Fruit fly (Drosophila melanogaster) whole organism, prepupa: Measurements from ENCODE around the gene CG15196.

ENCODE experiments used
- CG10631 ChIP-seq: fragments of 200-800 bp; sonication (Bioruptor generic); optimal IDR thresholded peaks from 2 replicates; lab custom pipeline; 2016; ENCODE audit warnings: missing biosample characterization, missing genetic modification characterization
- CG10669 ChIP-seq: fragments of 200-800 bp; sonication (Bioruptor generic); optimal IDR thresholded peaks from 3 replicates; lab custom pipeline; 2018; ENCODE audit warnings: missing biosample characterization, mild to moderate bottlenecking, missing genetic modification characterization, moderate library complexity
- CG11294 ChIP-seq: fragments of 200-800 bp; sonication (Bioruptor generic); IDR thresholded peaks from 2 replicates; pipeline ENCODE4 v1.3.6; 2022; ENCODE audit warnings: missing biosample characterization, missing genetic modification characterization
- CG11762 ChIP-seq: fragments of 200-800 bp; sonication (Bioruptor generic); optimal IDR thresholded peaks from 3 replicates; lab custom pipeline; 2016; ENCODE audit warnings: missing biosample characterization, missing genetic modification characterization; ENCODE audit not compliant: insufficient read depth
- CG15336 ChIP-seq: fragments of 200-800 bp; sonication (Bioruptor generic); IDR thresholded peaks from 2 replicates; pipeline ENCODE4 v1.3.6; 2022; ENCODE audit warnings: missing biosample characterization, missing genetic modification characterization
- CG1621 ChIP-seq: fragments of 200-800 bp; sonication (Bioruptor generic); optimal IDR thresholded peaks from 3 replicates; lab custom pipeline; 2018; ENCODE audit warnings: missing biosample characterization, mild to moderate bottlenecking, missing genetic modification characterization
- CG31627 ChIP-seq: fragments of 200-800 bp; sonication (Bioruptor generic); optimal IDR thresholded peaks from 3 replicates; lab custom pipeline; 2016; ENCODE audit warnings: missing biosample characterization, missing genetic modification characterization
- CG34406 ChIP-seq: fragments of 200-800 bp; sonication (Bioruptor generic); optimal IDR thresholded peaks from 3 replicates; lab custom pipeline; 2016; ENCODE audit warnings: missing biosample characterization, missing genetic modification characterization
- CG3919 ChIP-seq: fragments of 200-800 bp; sonication (Bioruptor generic); optimal IDR thresholded peaks from 3 replicates; lab custom pipeline; 2016; ENCODE audit warnings: missing biosample characterization, missing genetic modification characterization
- CG4318 ChIP-seq: fragments of 200-800 bp; sonication (Bioruptor generic); optimal IDR thresholded peaks from 3 replicates; lab custom pipeline; 2017; ENCODE audit warnings: missing biosample characterization, mild to moderate bottlenecking, missing genetic modification characterization
- CG6276 ChIP-seq: fragments of 200-800 bp; sonication (Bioruptor generic); optimal IDR thresholded peaks from 2 replicates; lab custom pipeline; 2017; ENCODE audit warnings: missing biosample characterization, mild to moderate bottlenecking, missing genetic modification characterization
- CG6854 ChIP-seq: fragments of 200-800 bp; sonication (Bioruptor generic); optimal IDR thresholded peaks from 2 replicates; lab custom pipeline; 2017; ENCODE audit warnings: missing biosample characterization, mild to moderate bottlenecking, missing genetic modification characterization
- CG7368 ChIP-seq: fragments of 200-800 bp; sonication (Bioruptor generic); optimal IDR thresholded peaks from 3 replicates; lab custom pipeline; 2016; ENCODE audit warnings: missing biosample characterization, missing genetic modification characterization
- CG8119 ChIP-seq: fragments of 200-800 bp; sonication (Bioruptor generic); IDR thresholded peaks from 3 replicates; pipeline ENCODE4 v1.3.6; 2022; ENCODE audit warnings: missing biosample characterization, missing genetic modification characterization
- CG8319 ChIP-seq: fragments of 200-800 bp; sonication (Bioruptor generic); optimal IDR thresholded peaks from 3 replicates; lab custom pipeline; 2016; ENCODE audit warnings: missing biosample characterization, missing genetic modification characterization
- CG8632 ChIP-seq: fragments of 200-800 bp; sonication (Bioruptor generic); optimal IDR thresholded peaks from 3 replicates; lab custom pipeline; 2016; ENCODE audit warnings: missing biosample characterization, missing genetic modification characterization
- CG9139 ChIP-seq: fragments of 200-800 bp; sonication (Bioruptor generic); optimal IDR thresholded peaks from 3 replicates; lab custom pipeline; 2017; ENCODE audit warnings: missing biosample characterization, mild to moderate bottlenecking, missing genetic modification characterization
- Eip75B ChIP-seq: fragments of 200-800 bp; sonication (Bioruptor generic); optimal IDR thresholded peaks from 3 replicates; lab custom pipeline; 2016; ENCODE audit warnings: missing biosample characterization, missing genetic modification characterization
- Eip78C ChIP-seq: fragments of 200-800 bp; sonication (Bioruptor generic); peaks from one replicate; lab custom pipeline; 2016; ENCODE audit warnings: missing biosample characterization, missing genetic modification characterization
- Eip93F ChIP-seq: fragments of 200-800 bp; sonication (Bioruptor generic); optimal IDR thresholded peaks from 2 replicates; lab custom pipeline; 2016; ENCODE audit warnings: missing biosample characterization, mild to moderate bottlenecking, missing genetic modification characterization
- Ets21C ChIP-seq: fragments of 200-800 bp; sonication (Bioruptor generic); optimal IDR thresholded peaks from 3 replicates; lab custom pipeline; 2016; ENCODE audit warnings: missing biosample characterization, missing genetic modification characterization
- Ets96B ChIP-seq: fragments of 200-800 bp; optimal IDR thresholded peaks from 2 replicates; lab custom pipeline; 2019; ENCODE audit warnings: missing biosample characterization, mild to moderate bottlenecking, missing genetic modification characterization, moderate library complexity
- Gug ChIP-seq: fragments of 200-800 bp; sonication (Bioruptor generic); IDR thresholded peaks from 2 replicates; pipeline ENCODE4 v1.3.6; 2022; ENCODE audit warnings: missing biosample characterization, missing genetic modification characterization
- Hr4 ChIP-seq: fragments of 200-800 bp; sonication (Bioruptor generic); optimal IDR thresholded peaks from 3 replicates; lab custom pipeline; 2016; ENCODE audit warnings: missing biosample characterization, missing genetic modification characterization
- Lpt ChIP-seq: fragments of 200-800 bp; sonication (Bioruptor generic); optimal IDR thresholded peaks from 3 replicates; lab custom pipeline; 2016; ENCODE audit warnings: missing biosample characterization, missing genetic modification characterization
- Met ChIP-seq: fragments of 200-800 bp; sonication (Bioruptor generic); optimal IDR thresholded peaks from 3 replicates; lab custom pipeline; 2016; ENCODE audit warnings: missing biosample characterization, missing genetic modification characterization
- OdsH ChIP-seq: fragments of 200-800 bp; sonication (Bioruptor generic); optimal IDR thresholded peaks from 3 replicates; lab custom pipeline; 2016; ENCODE audit warnings: missing biosample characterization, missing genetic modification characterization
- Sox102F ChIP-seq: fragments of 200-800 bp; sonication (Bioruptor generic); optimal IDR thresholded peaks from 2 replicates; lab custom pipeline; 2016; ENCODE audit warnings: missing biosample characterization, mild to moderate bottlenecking, missing genetic modification characterization
- acj6 ChIP-seq: fragments of 200-800 bp; sonication (Bioruptor generic); optimal IDR thresholded peaks from 3 replicates; lab custom pipeline; 2016; ENCODE audit warnings: missing biosample characterization, missing genetic modification characterization
- cyc ChIP-seq: fragments of 200-800 bp; sonication (Bioruptor generic); optimal IDR thresholded peaks from 3 replicates; lab custom pipeline; 2016; ENCODE audit warnings: missing biosample characterization, missing genetic modification characterization
- dac ChIP-seq: fragments of 200-800 bp; sonication (Bioruptor generic); optimal IDR thresholded peaks from 2 replicates; lab custom pipeline; 2017; ENCODE audit warnings: missing biosample characterization, mild to moderate bottlenecking, missing genetic modification characterization
- dsx ChIP-seq: fragments of 200-800 bp; optimal IDR thresholded peaks from 3 replicates; lab custom pipeline; 2019; ENCODE audit warnings: missing biosample characterization, mild to moderate bottlenecking, missing genetic modification characterization, moderate library complexity; ENCODE audit not compliant: poor library complexity, severe bottlenecking
- eg ChIP-seq: fragments of 200-800 bp; sonication (Bioruptor generic); IDR thresholded peaks from 3 replicates; pipeline ENCODE4 v1.3.6; 2022; ENCODE audit warnings: missing biosample characterization, missing genetic modification characterization
- esn ChIP-seq: fragments of 200-800 bp; sonication (Bioruptor generic); optimal IDR thresholded peaks from 2 replicates; lab custom pipeline; 2016; ENCODE audit warnings: missing biosample characterization, mild to moderate bottlenecking, missing genetic modification characterization, moderate library complexity
- fd59A ChIP-seq: fragments of 200-800 bp; sonication (Bioruptor generic); optimal IDR thresholded peaks from 2 replicates; lab custom pipeline; 2017; ENCODE audit warnings: missing biosample characterization, mild to moderate bottlenecking, missing genetic modification characterization, missing genetic modification reagents
- lz ChIP-seq: fragments of 200-800 bp; sonication (Bioruptor generic); optimal IDR thresholded peaks from 3 replicates; lab custom pipeline; 2016; ENCODE audit warnings: missing biosample characterization, missing genetic modification characterization
- net ChIP-seq: fragments of 200-800 bp; sonication (Bioruptor generic); optimal IDR thresholded peaks from 3 replicates; lab custom pipeline; 2016; ENCODE audit warnings: missing biosample characterization, missing genetic modification characterization
- spab ChIP-seq: fragments of 200-800 bp; sonication (Bioruptor generic); optimal IDR thresholded peaks from 2 replicates; lab custom pipeline; 2017; ENCODE audit warnings: missing biosample characterization, mild to moderate bottlenecking, missing genetic modification characterization, missing genetic modification reagents
- ss ChIP-seq, 2 experiments: fragments of 200-800 bp; sonication (Bioruptor generic); optimal IDR thresholded peaks; 2 replicates in 1 of 2; 3 replicates in 1 of 2; lab custom pipeline; 2017 to 2018; ENCODE audit warnings: mild to moderate bottlenecking in 2 of 2, missing biosample characterization in 2 of 2, missing genetic modification characterization in 2 of 2, moderate library complexity in 1 of 2
- svp ChIP-seq: fragments of 200-800 bp; sonication (Bioruptor generic); peaks from one replicate; lab custom pipeline; 2016; ENCODE audit warnings: missing biosample characterization, missing genetic modification characterization
- topi ChIP-seq: fragments of 200-800 bp; sonication (Bioruptor generic); optimal IDR thresholded peaks from 3 replicates; lab custom pipeline; 2016; ENCODE audit warnings: missing biosample characterization, missing genetic modification characterization
- vri ChIP-seq: fragments of 200-800 bp; sonication (Bioruptor generic); optimal IDR thresholded peaks from 3 replicates; lab custom pipeline; 2016; ENCODE audit warnings: missing biosample characterization, mild to moderate bottlenecking, missing genetic modification characterization

Gene CG15196

dm6 chrX:11384023-11384444, 25.7 kb upstream of the CG15196 start (continued):
- peak; percentile 49; the same call in 1 of the 2 replicates for TF ChIP-seq CG11294 (GFP tag; lab: Robert Waterston, UW)
- no peak for TF ChIP-seq vri (GFP tag; lab: Kevin White, UChicago)
- TF ChIP-seq CG34406 (GFP tag; lab: Kevin White, UChicago): peak; percentile 3
- peak; percentile 39 for TF ChIP-seq topi
- peak; percentile 33 for TF ChIP-seq CG4318 (GFP tag; lab: Kevin White, UChicago)
- TF ChIP-seq CG10669 (GFP tag; lab: Kevin White, UChicago): peak; percentile 44
- peak; percentile 3 for TF ChIP-seq dac (GFP tag; lab: Kevin White, UChicago)
- peak; percentile 40 for TF ChIP-seq acj6 (GFP tag; lab: Kevin White, UChicago)
- no peak for TF ChIP-seq Eip93F (GFP tag; lab: Kevin White, UChicago)
- no peak for TF ChIP-seq CG7368 (GFP tag; lab: Kevin White, UChicago)
- peak; percentile 18 for TF ChIP-seq dsx
- TF ChIP-seq CG9139 (GFP tag; lab: Kevin White, UChicago): no peak
- no peak for TF ChIP-seq CG8632 (GFP tag; lab: Kevin White, UChicago)
- TF ChIP-seq CG8319 (GFP tag; lab: Kevin White, UChicago): no peak
- TF ChIP-seq CG6854 (GFP tag; lab: Kevin White, UChicago): no peak
- peak; percentile 34 for TF ChIP-seq Gug (GFP tag; lab: Robert Waterston, UW)
- TF ChIP-seq lz: peak; percentile 17
- TF ChIP-seq fd59A (GFP tag; lab: Kevin White, UChicago): peak; percentile 13
- peak; percentile 18 for TF ChIP-seq spab (GFP tag; lab: Kevin White, UChicago)
- peak; percentile 29 for TF ChIP-seq CG3919 (GFP tag; lab: Kevin White, UChicago)
- peak; percentile 24 for TF ChIP-seq net (GFP tag; lab: Kevin White, UChicago)
- TF ChIP-seq CG8119 (GFP tag; lab: Robert Waterston, UW): peak; percentile 36; the same call in 2 of the 3 replicates
- TF ChIP-seq Met (GFP tag; lab: Kevin White, UChicago): peak; percentile 32
- no peak for TF ChIP-seq CG11762 (GFP tag; lab: Kevin White, UChicago)
- TF ChIP-seq, all 60 proteins: peak for 42

dm6 chrX:11385498-11385897, 24.2 kb upstream of the CG15196 start:
- TF ChIP-seq cyc (GFP tag; lab: Kevin White, UChicago): no peak
- TF ChIP-seq OdsH (GFP tag; lab: Kevin White, UChicago): no peak
- TF ChIP-seq svp (GFP tag; lab: Kevin White, UChicago): no peak
- no peak for TF ChIP-seq Eip93F (GFP tag; lab: Kevin White, UChicago)
- TF ChIP-seq CG10669 (GFP tag; lab: Kevin White, UChicago): no peak
- no peak for TF ChIP-seq Sox102F (GFP tag; lab: Kevin White, UChicago)
- TF ChIP-seq CG8319 (GFP tag; lab: Kevin White, UChicago): no peak
- no peak for TF ChIP-seq CG6276
- TF ChIP-seq dsx: no peak
- no peak for TF ChIP-seq esn (GFP tag; lab: Kevin White, UChicago)
- no peak for TF ChIP-seq CG1621 (tag; lab: Kevin White, UChicago)
- no peak for TF ChIP-seq vri (GFP tag; lab: Kevin White, UChicago)
- TF ChIP-seq CG3919 (GFP tag; lab: Kevin White, UChicago): no peak
- TF ChIP-seq CG8119 (GFP tag; lab: Robert Waterston, UW): no peak
- no peak for TF ChIP-seq ss (GFP tag; optimal IDR thresholded peaks at IDR 0.05; lab: Kevin White, UChicago)
- TF ChIP-seq CG31627 (GFP tag; lab: Kevin White, UChicago): no peak

dm6 chrX:11389494-11390447, 20.0 kb upstream of the CG15196 start:
- TF ChIP-seq dac (GFP tag; lab: Kevin White, UChicago): no peak
- no peak for TF ChIP-seq Ets21C (GFP tag; lab: Kevin White, UChicago)
- TF ChIP-seq Ets96B (tag; lab: Kevin White, UChicago): no peak
- 0 out of 3 replicates have a peak, but pooled peaks have one; percentile 7 for TF ChIP-seq eg
- TF ChIP-seq Hr4 (GFP tag; lab: Kevin White, UChicago): no peak
- TF ChIP-seq CG1621 (tag; lab: Kevin White, UChicago): peak; percentile 9
- peak; percentile 40 for TF ChIP-seq Lpt
- no peak for TF ChIP-seq dsx
- peak; percentile 16 for TF ChIP-seq Eip78C (GFP tag; lab: Kevin White, UChicago)
- TF ChIP-seq CG31627 (GFP tag; lab: Kevin White, UChicago): no peak
- no peak for TF ChIP-seq Eip93F (GFP tag; lab: Kevin White, UChicago)
- TF ChIP-seq CG8119 (GFP tag; lab: Robert Waterston, UW): no peak
- TF ChIP-seq CG15336 (GFP tag; lab: Robert Waterston, UW): no peak
- TF ChIP-seq OdsH (GFP tag; lab: Kevin White, UChicago): no peak
- TF ChIP-seq esn (GFP tag; lab: Kevin White, UChicago): no peak
- no peak for TF ChIP-seq CG11762 (GFP tag; lab: Kevin White, UChicago)
- TF ChIP-seq CG6854 (GFP tag; lab: Kevin White, UChicago): peak; percentile 32
- no peak for TF ChIP-seq lz
- TF ChIP-seq CG4318 (GFP tag; lab: Kevin White, UChicago): no peak
- no peak for TF ChIP-seq CG10631 (GFP tag; lab: Kevin White, UChicago)
- TF ChIP-seq Eip75B (GFP tag; lab: Kevin White, UChicago): no peak
- TF ChIP-seq cyc (GFP tag; lab: Kevin White, UChicago): no peak
- TF ChIP-seq spab (GFP tag; lab: Kevin White, UChicago): no peak
- no peak for TF ChIP-seq CG8319 (GFP tag; lab: Kevin White, UChicago)
